Fruit fly (Drosophila melanogaster) Kc167 (cell line): ENCODE data around the gene Ankrd49.

Source experiments
- Myc ChIP-seq: fragments of >200 bp; optimal IDR thresholded peaks from 2 replicates; lab custom pipeline; 2017; ENCODE audit warnings: missing external identifiers
- Sin3A ChIP-seq: fragments of >200 bp; optimal IDR thresholded peaks from 2 replicates; lab custom pipeline; 2018; ENCODE audit warnings: missing external identifiers
- h ChIP-seq: fragments of >200 bp; optimal IDR thresholded peaks from 3 replicates; lab custom pipeline; 2018; ENCODE audit warnings: missing external identifiers
- insv ChIP-seq: fragments of >200 bp; optimal IDR thresholded peaks from 3 replicates; lab custom pipeline; 2018; ENCODE audit warnings: missing external identifiers
- psq ChIP-seq: fragments of >200 bp; optimal IDR thresholded peaks from 2 replicates; lab custom pipeline; 2017; ENCODE audit warnings: missing external identifiers
- ttk ChIP-seq: sonication (Bioruptor generic); optimal IDR thresholded peaks from 2 replicates; lab custom pipeline; 2017; ENCODE audit warnings: missing external identifiers

dm6 chr2L:15031650-15032049, 24.4 kb upstream of the Ankrd49 start, which contains the start of gene CG31832:
- no peak for TF ChIP-seq h (lab: Kevin White, UChicago)
- TF ChIP-seq psq, result no peak
- TF ChIP-seq Myc (lab: Kevin White, UChicago), result no peak
- TF ChIP-seq insv (lab: Kevin White, UChicago), result no peak
- no peak for TF ChIP-seq ttk
- TF ChIP-seq Sin3A (lab: Kevin White, UChicago), result no peak
